Worm (Caenorhabditis elegans) whole organism, midembryonic: Measurements from ENCODE around the gene F56D6.23.

Experiments used
- T22C8.4 ChIP-seq: fragments of 200-800 bp; sonication (Bioruptor generic); IDR thresholded peaks from 2 replicates; pipeline ENCODE4 v1.3.6; 2022; ENCODE audit warnings: missing genetic modification characterization, missing compliant biosample characterization
- cog-1 ChIP-seq: sonication (generic microtip); optimal IDR thresholded peaks from 2 replicates; lab custom pipeline; 2016; ENCODE audit warnings: missing genetic modification characterization, missing compliant biosample characterization
- flt-1 ChIP-seq: fragments of 200-800 bp; sonication (Bioruptor generic); IDR thresholded peaks from 2 replicates; pipeline ENCODE4 v1.3.6; 2022; ENCODE audit warnings: missing genetic modification characterization, missing compliant biosample characterization
- klf-2 ChIP-seq: fragments of 200-800 bp; sonication (Bioruptor generic); conservative IDR thresholded peaks from 2 replicates; pipeline ENCODE4 v1.3.6; 2022; ENCODE audit warnings: missing genetic modification reagents, missing genetic modification characterization, missing compliant biosample characterization
- med-1 ChIP-seq: sonication (generic microtip); optimal IDR thresholded peaks from 2 replicates; lab custom pipeline; 2017; ENCODE audit warnings: missing genetic modification characterization, mild to moderate bottlenecking, missing compliant biosample characterization, antibody characterized with exemption, missing genetic modification reagents; ENCODE audit not compliant: insufficient read depth
- ref-1 ChIP-seq: fragments of 200-800 bp; sonication (Bioruptor generic); conservative IDR thresholded peaks from 2 replicates; pipeline ENCODE4 v1.3.6; 2022; ENCODE audit warnings: missing genetic modification reagents, missing genetic modification characterization, missing compliant biosample characterization
- tab-1 ChIP-seq: fragments of 200-800 bp; sonication (Bioruptor generic); IDR thresholded peaks from 2 replicates; pipeline ENCODE4 v1.3.6; 2022; ENCODE audit warnings: missing genetic modification characterization, missing compliant biosample characterization
- ztf-23 ChIP-seq: fragments of 200-800 bp; sonication (Bioruptor generic); IDR thresholded peaks from 2 replicates; pipeline ENCODE4 v1.3.6; 2022; ENCODE audit warnings: missing genetic modification reagents, missing genetic modification characterization, missing compliant biosample characterization
- ztf-29 ChIP-seq: fragments of 200-800 bp; sonication (Bioruptor generic); IDR thresholded peaks from 2 replicates; pipeline ENCODE4 v1.3.6; 2022; ENCODE audit warnings: missing genetic modification reagents, missing genetic modification characterization, missing compliant biosample characterization

Gene F56D6.23

ce11 chrIV:3962584-3962983 is 44.3 kb downstream of the F56D6.23 start, which contains the start of gene Y46C8AM.1:
Y46C8AM.1 (plus strand) TSS chrIV:3962884.
- TF ChIP-seq ztf-23 (GFP tag; lab: Robert Waterston, UW) (no peak), tab-1 (GFP tag; lab: Robert Waterston, UW) (no peak), ztf-29 (GFP tag; lab: Robert Waterston, UW) (no peak), flt-1 (no peak), klf-2 (GFP tag; lab: Robert Waterston, UW) (no peak), T22C8.4 (GFP tag; lab: Robert Waterston, UW) (no peak), med-1 (no peak), cog-1 (tag; lab: Kevin White, UChicago) (no peak), ref-1 (GFP tag; lab: Robert Waterston, UW) (no peak)

- TF ChIP-seq T22C8.4 (GFP tag; lab: Robert Waterston, UW) = no peak
- TF ChIP-seq ztf-23 (GFP tag; lab: Robert Waterston, UW) = no peak
These were observed 45.2 kb downstream of the F56D6.23 start for ce11 chrIV:3963498-3963897.

ce11 chrIV:3965013-3965412 is 46.8 kb downstream of the F56D6.23 start, which contains the start of gene clec-76:
clec-76 (plus strand) TSS chrIV:3965246.
- TF ChIP-seq ztf-23 (GFP tag; lab: Robert Waterston, UW) = no peak
- no peak for TF ChIP-seq ref-1 (GFP tag; lab: Robert Waterston, UW)
